Fruit fly (Drosophila melanogaster): ENCODE results near the gene CG33267.

dm6 chr3L:11609153-11609809, 45.0 kb downstream of the CG33267 start, which contains the start of gene Duba:
- TF ChIP-seq CG8478 (optimal IDR thresholded peaks at IDR 0.05), result no peak
- no peak for TF ChIP-seq CTCF (optimal IDR thresholded peaks at IDR 0.05)

Measured in S2 (cell line).